Fruit fly (Drosophila melanogaster): ENCODE data around the gene CG6813.

CG6813 gene

DNA sequence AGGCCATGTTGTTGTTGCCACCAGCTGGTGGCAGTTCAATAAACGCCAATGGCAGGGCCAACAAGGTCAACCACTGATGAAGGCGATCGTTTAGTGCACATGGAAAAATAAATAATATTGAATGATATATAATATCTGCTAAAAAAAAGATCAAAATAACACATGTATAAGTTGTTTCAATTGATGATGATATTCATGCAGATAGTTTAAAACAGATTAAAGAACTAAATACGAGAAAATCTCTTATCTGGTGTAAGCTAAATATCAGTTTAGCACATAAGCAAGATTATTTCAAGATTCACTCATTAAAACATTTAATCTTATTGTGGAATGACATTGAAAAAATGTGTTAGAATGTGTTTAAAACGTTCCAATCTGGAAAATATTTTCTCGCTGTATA, 37.0 kb upstream of the CG6813 start (continued):
- TF ChIP-seq CG6765 (GFP tag; optimal IDR thresholded peaks at IDR 0.05): no peak
- peak; percentile 26; the same call in 1 of the 2 replicates for TF ChIP-seq esg (GFP tag; conservative IDR thresholded peaks at IDR 0.05)
- no peak for TF ChIP-seq Spps (tag; optimal IDR thresholded peaks at IDR 0.05)
- TF ChIP-seq CG34376 (GFP tag; optimal IDR thresholded peaks at IDR 0.05): no peak
- peak; percentile 66 for TF ChIP-seq CG31441 (GFP tag; IDR thresholded peaks at IDR 0.05)
- TF ChIP-seq CG1647 (GFP tag; optimal IDR thresholded peaks at IDR 0.05): no peak
- TF ChIP-seq CG32772 (GFP tag; IDR thresholded peaks at IDR 0.05): no peak
- TF ChIP-seq B-H1 (GFP tag; IDR thresholded peaks at IDR 0.05): no peak; the same call in 2 of the 3 replicates
- TF ChIP-seq CG10565 (GFP tag; optimal IDR thresholded peaks at IDR 0.05): no peak
- no peak for TF ChIP-seq Bteb2 (GFP tag; optimal IDR thresholded peaks at IDR 0.05)

DNA sequence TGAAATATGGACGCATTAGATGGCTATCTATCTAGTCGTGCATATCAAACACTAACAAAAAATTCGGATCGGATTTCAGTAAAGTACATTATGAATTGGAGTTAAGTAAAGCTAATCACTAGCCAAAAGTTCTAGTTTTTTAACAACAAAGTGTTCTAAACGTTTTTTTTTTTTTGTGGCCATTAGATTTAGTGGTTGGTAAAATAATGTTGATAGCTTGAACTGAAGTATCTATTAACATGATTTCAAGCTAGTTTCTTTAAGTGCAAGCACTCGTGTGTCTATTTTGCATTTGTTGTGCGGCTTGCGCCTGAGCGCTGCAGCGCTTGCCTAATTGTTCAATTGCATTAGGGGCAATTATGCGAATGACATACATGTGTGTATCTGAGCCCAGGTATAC, 36.2 kb upstream of the CG6813 start:
- peak; percentile 6 for TF ChIP-seq CG7839 (tag; optimal IDR thresholded peaks at IDR 0.05)
- no peak for TF ChIP-seq Lim3 (GFP tag; IDR thresholded peaks at IDR 0.05)
- TF ChIP-seq CG10565 (GFP tag; optimal IDR thresholded peaks at IDR 0.05): no peak
- TF ChIP-seq corto (GFP tag; optimal IDR thresholded peaks at IDR 0.05): no peak
- TF ChIP-seq CG6272 (GFP tag; IDR thresholded peaks at IDR 0.05): no peak
- TF ChIP-seq CG10959 (GFP tag; IDR thresholded peaks at IDR 0.05): no peak
- 0 out of 2 replicates have a peak, but pooled peaks have one; percentile 51 for TF ChIP-seq CG5953 (GFP tag; IDR thresholded peaks at IDR 0.05)
- TF ChIP-seq gem (tag; optimal IDR thresholded peaks at IDR 0.05): peak; percentile 41
- TF ChIP-seq grn (GFP tag; optimal IDR thresholded peaks at IDR 0.05): peak; percentile 4
- TF ChIP-seq CG34422 (GFP tag; IDR thresholded peaks at IDR 0.05): no peak
- TF ChIP-seq PHDP (tag; optimal IDR thresholded peaks at IDR 0.05): peak; percentile 2
- peak; percentile 35; the same call in 1 of the 2 replicates for TF ChIP-seq Drgx (GFP tag; IDR thresholded peaks at IDR 0.05)
- TF ChIP-seq bsh (GFP tag; optimal IDR thresholded peaks at IDR 0.05): peak in 1 of 2 experiments; percentile 9
- TF ChIP-seq row (GFP tag; IDR thresholded peaks at IDR 0.05): 0 out of 3 replicates have a peak, but pooled peaks have one; percentile 14
- TF ChIP-seq CG10979 (tag; optimal IDR thresholded peaks at IDR 0.05): peak; percentile 4
- peak; percentile 9 for TF ChIP-seq CG2678 (tag; optimal IDR thresholded peaks at IDR 0.05)
- TF ChIP-seq CG17359 (tag; optimal IDR thresholded peaks at IDR 0.05): peak; percentile 34
- TF ChIP-seq chif (GFP tag; optimal IDR thresholded peaks at IDR 0.05): peak in 1 of 2 experiments; percentile 4
- peak; percentile 37 for TF ChIP-seq dmrt99B (tag; optimal IDR thresholded peaks at IDR 0.05)
- TF ChIP-seq Sox102F (GFP tag; optimal IDR thresholded peaks at IDR 0.05): peak; percentile 27
- TF ChIP-seq CG6689 (GFP tag; IDR thresholded peaks at IDR 0.05): 0 out of 2 replicates have a peak, but pooled peaks have one; percentile 13
- TF ChIP-seq D19A (tag; optimal IDR thresholded peaks at IDR 0.05): no peak
- TF ChIP-seq Pdp1 (GFP tag; optimal IDR thresholded peaks at IDR 0.05): no peak
- TF ChIP-seq CoRest (tag; optimal IDR thresholded peaks at IDR 0.05): peak; percentile 3
- peak; percentile 16 for TF ChIP-seq ATbp (GFP tag; optimal IDR thresholded peaks at IDR 0.05)
- TF ChIP-seq esg (GFP tag; conservative IDR thresholded peaks at IDR 0.05): 0 out of 2 replicates have a peak, but pooled peaks have one; percentile 6
- TF ChIP-seq Med (GFP tag): peak; percentile 39
- TF ChIP-seq Xrp1 (GFP tag; IDR thresholded peaks at IDR 0.05): peak; percentile 14; the same call in 1 of the 2 replicates
- peak; percentile 7 for TF ChIP-seq az2 (GFP tag; optimal IDR thresholded peaks at IDR 0.05)
- peak; percentile 26 for TF ChIP-seq CG11504 (tag; optimal IDR thresholded peaks at IDR 0.05)
- no peak for TF ChIP-seq CG4424 (GFP tag; optimal IDR thresholded peaks at IDR 0.05)
- TF ChIP-seq pan (optimal IDR thresholded peaks at IDR 0.05): no peak
- TF ChIP-seq pan (GFP tag; optimal IDR thresholded peaks at IDR 0.05 in 1 of 2, IDR thresholded peaks at IDR 0.05 in 1 of 2): peak in 1 of 2 experiments; percentile 14
- no peak for TF ChIP-seq tio (GFP tag; optimal IDR thresholded peaks at IDR 0.05)
- TF ChIP-seq CG17361 (GFP tag; IDR thresholded peaks at IDR 0.05): 0 out of 3 replicates have a peak, but pooled peaks have one; percentile 37
- 0 out of 3 replicates have a peak, but pooled peaks have one; percentile 30 for TF ChIP-seq dysf (GFP tag; IDR thresholded peaks at IDR 0.05)
- peak; percentile 12 for TF ChIP-seq Oli (tag; optimal IDR thresholded peaks at IDR 0.05)
- peak in 1 of 2 experiments; percentile 31 for TF ChIP-seq Hr51 (GFP tag; optimal IDR thresholded peaks at IDR 0.05)
- TF ChIP-seq CG1024 (GFP tag; IDR thresholded peaks at IDR 0.05): no peak
- TF ChIP-seq phol (tag; optimal IDR thresholded peaks at IDR 0.05): peak; percentile 11

Data from whole organism, embryonic.